Worm (Caenorhabditis elegans) whole organism, mixed stage, embryonic: Measurements from ENCODE around the gene mmcm-1.

ENCODE experiments used
- blmp-1 ChIP-seq: fragments of 150-350 bp; optimal IDR thresholded peaks from 2 replicates; lab custom pipeline; 2014; ENCODE audit warnings: missing biosample characterization, missing genetic modification characterization
- elt-3 ChIP-seq: fragments of 150-350 bp; optimal IDR thresholded peaks from 2 replicates; lab custom pipeline; 2014; ENCODE audit warnings: missing biosample characterization, missing genetic modification characterization
- hlh-1 ChIP-seq: fragments of 150-350 bp; optimal IDR thresholded peaks from 2 replicates; lab custom pipeline; 2014; ENCODE audit warnings: missing biosample characterization, missing genetic modification reagents, missing genetic modification characterization
- sptf-1 ChIP-seq: sonication (generic microtip); optimal IDR thresholded peaks from 2 replicates; lab custom pipeline; 2017; ENCODE audit warnings: mild to moderate bottlenecking, missing genetic modification characterization, moderate library complexity, missing compliant biosample characterization

DNA sequence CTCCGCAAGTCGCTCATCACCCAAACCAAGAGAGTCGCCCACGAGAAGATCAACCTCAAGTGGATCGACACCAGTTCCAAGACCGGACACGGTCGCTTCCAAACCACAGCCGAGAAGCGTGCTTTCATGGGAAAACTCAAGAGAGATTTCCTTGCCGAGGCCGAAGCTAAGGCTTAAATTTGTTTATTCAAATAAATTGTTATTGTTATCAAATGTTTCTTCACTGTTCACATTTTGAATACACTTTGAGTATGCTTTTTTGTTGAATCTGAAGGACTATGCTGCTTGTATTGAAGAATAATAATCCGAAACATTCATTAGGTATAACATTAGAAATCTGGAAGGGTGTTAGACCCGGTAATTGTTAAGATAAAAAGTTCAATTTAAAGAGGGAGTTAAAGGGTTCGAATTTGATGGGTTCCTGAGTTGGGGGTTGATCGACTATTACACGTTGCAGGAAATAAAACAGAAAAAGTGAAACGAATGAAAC is 38.1 kb downstream of the mmcm-1 start:
- TF ChIP-seq blmp-1 (tag; lab: Kevin White, UChicago), result no peak
- TF ChIP-seq hlh-1, result no peak
- TF ChIP-seq elt-3 (tag; lab: Kevin White, UChicago), result no peak
- TF ChIP-seq sptf-1 (tag; lab: Kevin White, UChicago), result no peak
